Worm (Caenorhabditis elegans): ENCODE measurements around the gene T22F3.7.

- TF ChIP-seq ztf-11 (tag; optimal IDR thresholded peaks at IDR 0.05) (no peak), unc-39 (tag; optimal IDR thresholded peaks at IDR 0.05) (no peak), mdl-1 (tag; optimal IDR thresholded peaks at IDR 0.05) (no peak), nhr-12 (tag; optimal IDR thresholded peaks at IDR 0.05) (no peak), elt-1 (tag; optimal IDR thresholded peaks at IDR 0.05) (no peak), nhr-11 (tag; optimal IDR thresholded peaks at IDR 0.05) (no peak), nhr-6 (tag; optimal IDR thresholded peaks at IDR 0.05) (no peak), ceh-16 (tag; optimal IDR thresholded peaks at IDR 0.05) (no peak)
Observed at ce11 chrV:3639873-3640272, 39.4 kb upstream of the T22F3.7 start.
